Worm (Caenorhabditis elegans): Measurements from ENCODE around the gene mdh-2.

mdh-2 gene

DNA sequence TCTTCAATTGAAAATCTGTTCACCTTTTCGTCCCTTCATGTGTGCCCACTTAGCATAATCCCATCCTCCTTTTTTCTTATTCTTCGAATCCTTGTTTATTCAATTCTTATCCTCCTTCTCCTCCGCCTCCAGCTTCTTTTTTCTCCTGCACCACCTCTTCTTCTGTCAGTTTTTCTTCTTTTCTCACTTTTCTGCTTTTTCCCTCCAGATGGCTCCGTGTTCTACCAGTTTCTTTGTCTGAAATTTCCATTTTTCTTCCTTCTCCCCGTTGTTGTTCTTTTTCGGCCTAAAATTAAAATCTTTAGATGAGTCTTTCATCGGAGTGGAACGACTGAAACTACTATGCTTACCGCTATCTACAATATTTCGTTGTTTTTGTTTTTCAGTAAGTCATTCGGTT lies 26.3 kb downstream of the mdh-2 start, which contains the start of gene acr-21:
Gene acr-21 (plus strand): TSS at position 301 of the 400 bp plus-strand sequence.
- no peak for TF ChIP-seq ztf-28 (GFP tag; IDR thresholded peaks at IDR 0.05)
- TF ChIP-seq egl-44 (GFP tag; IDR thresholded peaks at IDR 0.05) = no peak
- no peak for TF ChIP-seq tlf-1 (GFP tag; optimal IDR thresholded peaks at IDR 0.05)
- no peak for TF ChIP-seq nhr-27 (tag; optimal IDR thresholded peaks at IDR 0.05)
- no peak for TF ChIP-seq ztf-22 (GFP tag; optimal IDR thresholded peaks at IDR 0.05)
- TF ChIP-seq lin-40 (tag; optimal IDR thresholded peaks at IDR 0.05) = no peak
- TF ChIP-seq T26A5.8 (tag; optimal IDR thresholded peaks at IDR 0.05) = no peak
- TF ChIP-seq Y53G8AR.9 (GFP tag; conservative IDR thresholded peaks at IDR 0.05) = no peak

DNA sequence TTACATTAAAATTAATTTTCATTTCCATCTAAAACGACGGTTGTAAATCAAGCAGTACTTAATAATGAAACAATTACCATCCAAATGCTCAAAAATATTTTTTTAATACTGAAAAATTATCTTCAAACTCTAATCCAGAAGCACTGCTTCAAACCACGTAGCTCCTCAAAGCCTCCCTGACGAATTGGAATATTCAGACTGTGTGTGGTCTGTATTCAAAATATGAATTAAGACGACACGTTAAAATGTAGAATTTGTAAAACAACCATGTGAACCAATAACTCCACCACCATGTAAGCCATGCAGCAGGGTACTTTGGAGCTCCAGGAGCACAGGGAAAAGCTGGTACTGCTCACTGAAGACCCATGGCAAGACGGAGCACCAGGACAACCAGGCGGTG lies 28.5 kb downstream of the mdh-2 start, which contains the start of gene F27B3.8:
Gene F27B3.8 (plus strand): TSS at position 301 of the 400 bp plus-strand sequence.
- no peak for TF ChIP-seq tlf-1 (GFP tag; optimal IDR thresholded peaks at IDR 0.05)
- TF ChIP-seq tbx-9 (tag; optimal IDR thresholded peaks at IDR 0.05; ENCODE audit: borderline replicate concordance) = no peak
- TF ChIP-seq lag-1 (GFP tag; IDR thresholded peaks at IDR 0.05) = no peak
- TF ChIP-seq akir-1 (GFP tag; optimal IDR thresholded peaks at IDR 0.05) = no peak
- no peak for TF ChIP-seq F33H1.4 (GFP tag; IDR thresholded peaks at IDR 0.05)
- no peak for TF ChIP-seq lin-54 (GFP tag; optimal IDR thresholded peaks at IDR 0.05)
- TF ChIP-seq sea-2 (GFP tag; IDR thresholded peaks at IDR 0.05) = no peak
- TF ChIP-seq attf-3 (GFP tag; conservative IDR thresholded peaks at IDR 0.05) = no peak
- TF ChIP-seq ceh-40 (GFP tag; IDR thresholded peaks at IDR 0.05) = no peak
- no peak for TF ChIP-seq lir-1 (GFP tag; conservative IDR thresholded peaks at IDR 0.05)
- no peak for TF ChIP-seq egl-18 (GFP tag; IDR thresholded peaks at IDR 0.05)
- no peak for TF ChIP-seq nfyb-1 (GFP tag; IDR thresholded peaks at IDR 0.05)
- no peak for TF ChIP-seq F22D6.2 (tag; optimal IDR thresholded peaks at IDR 0.05)

DNA sequence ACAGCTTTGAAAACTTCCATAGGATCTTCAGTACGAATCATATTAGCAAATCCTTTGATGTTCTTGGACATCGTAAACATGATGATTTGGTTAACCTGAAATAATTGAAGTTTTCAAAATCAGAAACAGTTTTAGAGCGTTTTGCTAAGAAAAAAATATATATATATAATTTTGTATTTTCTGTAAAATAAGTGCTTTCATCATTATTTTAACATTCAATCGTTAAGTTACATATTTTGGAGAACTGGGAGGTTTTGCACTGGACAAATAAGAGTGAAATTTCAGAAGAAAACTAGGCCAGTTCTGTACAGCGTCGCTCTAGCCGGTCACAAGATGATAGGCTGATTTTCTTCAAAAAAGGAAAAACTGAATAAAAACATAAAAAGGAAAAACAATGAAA lies 29.4 kb downstream of the mdh-2 start, which contains the start of gene F27B3.6:
Gene F27B3.6 (minus strand): TSS at position 101 of the 400 bp plus-strand sequence.
- TF ChIP-seq nhr-27 (tag; optimal IDR thresholded peaks at IDR 0.05) (no peak), die-1 (tag; optimal IDR thresholded peaks at IDR 0.05) (no peak), Y95B8A.8 (GFP tag; IDR thresholded peaks at IDR 0.05) (no peak), T07F8.4 (tag; optimal IDR thresholded peaks at IDR 0.05) (no peak)

DNA sequence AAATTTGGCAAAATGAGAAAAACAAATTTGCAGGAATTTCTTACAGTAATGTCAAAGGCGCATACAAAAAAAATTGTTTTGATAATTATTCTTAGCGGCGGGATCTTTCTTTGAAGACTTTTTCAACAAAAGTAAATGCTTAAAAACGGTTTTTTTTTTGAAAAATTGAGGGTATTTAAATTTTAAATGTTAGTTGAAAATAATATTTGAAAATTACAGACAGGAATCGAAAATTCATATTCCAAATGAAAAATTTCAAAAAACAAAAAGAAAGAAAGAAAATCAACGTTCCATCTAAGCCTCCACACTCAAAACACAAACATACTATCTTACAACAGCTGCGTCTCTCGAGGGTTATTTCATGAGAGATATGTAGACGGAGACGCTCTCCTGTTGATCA lies 30.7 kb downstream of the mdh-2 start:
- TF ChIP-seq tbx-9 (tag; optimal IDR thresholded peaks at IDR 0.05; ENCODE audit: borderline replicate concordance) (no peak), lir-1 (GFP tag; conservative IDR thresholded peaks at IDR 0.05) (no peak), ceh-100 (GFP tag; IDR thresholded peaks at IDR 0.05) (no peak), C17E4.6 (GFP tag; IDR thresholded peaks at IDR 0.05) (no peak), chd-7 (tag; optimal IDR thresholded peaks at IDR 0.05) (no peak)

DNA sequence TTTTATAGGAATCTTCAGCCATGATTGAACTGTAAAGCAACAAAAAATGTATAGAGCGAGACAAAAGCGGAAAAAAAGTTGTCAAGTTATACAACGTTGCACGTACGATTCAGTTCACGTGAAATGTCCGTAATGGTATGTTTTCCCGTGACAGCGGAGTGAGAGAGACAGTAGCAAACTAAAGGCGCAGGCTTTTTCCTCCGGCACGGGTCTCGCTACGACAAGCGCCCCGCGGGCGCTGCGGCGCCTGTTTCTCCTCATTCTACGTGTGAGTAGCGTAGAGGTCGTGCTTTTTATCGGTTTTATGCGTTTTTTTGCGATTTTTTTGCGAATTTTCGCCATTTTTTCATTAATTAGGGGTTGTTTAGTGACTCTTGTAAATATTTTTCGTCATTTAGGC lies 44.3 kb downstream of the mdh-2 start:
- TF ChIP-seq efl-1 (GFP tag; optimal IDR thresholded peaks at IDR 0.05) = peak; percentile 48
- peak; percentile 77 for TF ChIP-seq F33H1.4 (GFP tag; IDR thresholded peaks at IDR 0.05)
- TF ChIP-seq madf-8 (GFP tag; conservative IDR thresholded peaks at IDR 0.05) = peak; percentile 35
- peak; percentile 54 for TF ChIP-seq D2030.7 (GFP tag; IDR thresholded peaks at IDR 0.05)
- TF ChIP-seq madf-6 (GFP tag; IDR thresholded peaks at IDR 0.05) = peak; percentile 55; the same call in 1 of the 2 replicates
- peak; percentile 73 for TF ChIP-seq lsl-1 (GFP tag; optimal IDR thresholded peaks at IDR 0.05)
- TF ChIP-seq dox-1 (GFP tag; IDR thresholded peaks at IDR 0.05) = peak; percentile 36; the same call in 1 of the 2 replicates

Measured in whole organism, young adult.